Worm (Caenorhabditis elegans) whole organism, midembryonic: Measurements from ENCODE around the gene R04E5.7.

Experiments
- T22C8.4 ChIP-seq: fragments of 200-800 bp; sonication (Bioruptor generic); IDR thresholded peaks from 2 replicates; pipeline ENCODE4 v1.3.6; 2022; ENCODE audit warnings: missing genetic modification characterization, missing compliant biosample characterization
- cog-1 ChIP-seq: sonication (generic microtip); optimal IDR thresholded peaks from 2 replicates; lab custom pipeline; 2016; ENCODE audit warnings: missing genetic modification characterization, missing compliant biosample characterization
- klf-2 ChIP-seq: fragments of 200-800 bp; sonication (Bioruptor generic); conservative IDR thresholded peaks from 2 replicates; pipeline ENCODE4 v1.3.6; 2022; ENCODE audit warnings: missing genetic modification reagents, missing genetic modification characterization, missing compliant biosample characterization
- med-1 ChIP-seq: sonication (generic microtip); optimal IDR thresholded peaks from 2 replicates; lab custom pipeline; 2017; ENCODE audit warnings: missing genetic modification characterization, mild to moderate bottlenecking, missing compliant biosample characterization, antibody characterized with exemption, missing genetic modification reagents; ENCODE audit not compliant: insufficient read depth
- tab-1 ChIP-seq: fragments of 200-800 bp; sonication (Bioruptor generic); IDR thresholded peaks from 2 replicates; pipeline ENCODE4 v1.3.6; 2022; ENCODE audit warnings: missing genetic modification characterization, missing compliant biosample characterization
- ztf-23 ChIP-seq: fragments of 200-800 bp; sonication (Bioruptor generic); IDR thresholded peaks from 2 replicates; pipeline ENCODE4 v1.3.6; 2022; ENCODE audit warnings: missing genetic modification reagents, missing genetic modification characterization, missing compliant biosample characterization
- ztf-29 ChIP-seq: fragments of 200-800 bp; sonication (Bioruptor generic); IDR thresholded peaks from 2 replicates; pipeline ENCODE4 v1.3.6; 2022; ENCODE audit warnings: missing genetic modification reagents, missing genetic modification characterization, missing compliant biosample characterization

- TF ChIP-seq klf-2 (GFP tag; lab: Robert Waterston, UW): no peak
- TF ChIP-seq tab-1: no peak
- TF ChIP-seq ztf-23 (GFP tag; lab: Robert Waterston, UW): no peak
- no peak for TF ChIP-seq ztf-29
- no peak for TF ChIP-seq med-1 (GFP tag; lab: Kevin White, UChicago)
- TF ChIP-seq T22C8.4 (GFP tag; lab: Robert Waterston, UW): no peak
- no peak for TF ChIP-seq cog-1 (tag; lab: Kevin White, UChicago)
Measured at ce11 chrX:8828365-8828764, 31.3 kb upstream of the R04E5.7 start, which contains the start of gene rcs-1.
